Worm (Caenorhabditis elegans) whole organism, late embryonic: ENCODE data around the gene F46C5.2.

Experiments used
- C08G9.2 ChIP-seq: sonication (generic microtip); optimal IDR thresholded peaks from 2 replicates; lab custom pipeline; 2016; ENCODE audit warnings: mild to moderate bottlenecking, missing genetic modification characterization, moderate library complexity, missing compliant biosample characterization
- C38D4.7 ChIP-seq: fragments of 200-800 bp; sonication (Bioruptor generic); optimal IDR thresholded peaks from 2 replicates; lab custom pipeline; 2018; ENCODE audit warnings: mild to moderate bottlenecking, missing genetic modification characterization, moderate library complexity, missing compliant biosample characterization
- K02D7.2 ChIP-seq: sonication (generic microtip); optimal IDR thresholded peaks from 2 replicates; lab custom pipeline; 2017; ENCODE audit warnings: mild to moderate bottlenecking, missing genetic modification characterization, missing compliant biosample characterization
- K09A11.1 ChIP-seq: sonication (generic microtip); optimal IDR thresholded peaks from 2 replicates; lab custom pipeline; 2017; ENCODE audit warnings: antibody characterized with exemption, mild to moderate bottlenecking, missing genetic modification characterization, missing compliant biosample characterization; ENCODE audit not compliant: insufficient read depth
- T23F11.4 ChIP-seq: fragments of 200-800 bp; sonication (Bioruptor generic); optimal IDR thresholded peaks from 2 replicates; lab custom pipeline; 2018; ENCODE audit warnings: mild to moderate bottlenecking, missing genetic modification characterization, missing compliant biosample characterization
- ahr-1 ChIP-seq: sonication (generic microtip); optimal IDR thresholded peaks from 2 replicates; lab custom pipeline; 2016; ENCODE audit warnings: missing genetic modification characterization, missing compliant biosample characterization
- ama-1 ChIP-seq: fragments of 150-350 bp; optimal IDR thresholded peaks from 2 replicates; lab custom pipeline; 2014
- ceh-2 ChIP-seq: sonication (generic microtip); optimal IDR thresholded peaks from 2 replicates; lab custom pipeline; 2016; ENCODE audit warnings: missing genotype, missing genetic modification characterization, missing compliant biosample characterization
- ceh-34 ChIP-seq: sonication (generic microtip); optimal IDR thresholded peaks from 2 replicates; lab custom pipeline; 2016; ENCODE audit warnings: mild to moderate bottlenecking, missing genetic modification characterization, missing compliant biosample characterization
- ceh-45 ChIP-seq: fragments of 200-800 bp; sonication (Bioruptor generic); IDR thresholded peaks from 2 replicates; pipeline ENCODE4 v1.3.6; 2022; ENCODE audit warnings: missing genetic modification reagents, missing genetic modification characterization, missing compliant biosample characterization
- ceh-48 ChIP-seq: sonication (generic microtip); optimal IDR thresholded peaks from 2 replicates; lab custom pipeline; 2016; ENCODE audit warnings: missing genetic modification characterization, inconsistent platforms, missing compliant biosample characterization
- ceh-6 ChIP-seq: fragments of 200-800 bp; sonication (Bioruptor generic); optimal IDR thresholded peaks from 2 replicates; lab custom pipeline; 2018; ENCODE audit warnings: mild to moderate bottlenecking, missing genetic modification characterization, missing compliant biosample characterization
- che-1 ChIP-seq: sonication (generic microtip); optimal IDR thresholded peaks from 2 replicates; lab custom pipeline; 2016; ENCODE audit warnings: mild to moderate bottlenecking, missing genetic modification characterization, missing compliant biosample characterization
- dmd-4 ChIP-seq: sonication (generic microtip); optimal IDR thresholded peaks from 2 replicates; lab custom pipeline; 2016; ENCODE audit warnings: borderline replicate concordance, missing genetic modification characterization, missing compliant biosample characterization
- elt-2 ChIP-seq: sonication (generic microtip); optimal IDR thresholded peaks from 2 replicates; lab custom pipeline; 2016; ENCODE audit warnings: missing genetic modification reagents, missing genetic modification characterization, missing compliant biosample characterization
- elt-4 ChIP-seq: sonication (generic microtip); optimal IDR thresholded peaks from 2 replicates; lab custom pipeline; 2016; ENCODE audit warnings: missing genetic modification characterization, missing compliant biosample characterization
- ets-4 ChIP-seq: sonication (generic microtip); optimal IDR thresholded peaks from 2 replicates; lab custom pipeline; 2016; ENCODE audit warnings: missing genetic modification characterization, missing compliant biosample characterization
- fax-1 ChIP-seq: sonication (generic microtip); optimal IDR thresholded peaks from 2 replicates; lab custom pipeline; 2016; ENCODE audit warnings: missing genotype, missing genetic modification characterization, missing compliant biosample characterization
- fkh-10 ChIP-seq: fragments of 150-350 bp; optimal IDR thresholded peaks from 2 replicates; lab custom pipeline; 2014; ENCODE audit warnings: missing biosample characterization, missing genetic modification reagents, missing genetic modification characterization
- fkh-6 ChIP-seq: sonication (generic microtip); optimal IDR thresholded peaks from 2 replicates; lab custom pipeline; 2016; ENCODE audit warnings: missing genetic modification characterization, missing compliant biosample characterization
- gmeb-2 ChIP-seq: sonication (generic microtip); optimal IDR thresholded peaks from 2 replicates; lab custom pipeline; 2016; ENCODE audit warnings: missing genetic modification characterization, inconsistent platforms, missing compliant biosample characterization
- hlh-13 ChIP-seq: fragments of 200-800 bp; sonication (Bioruptor generic); optimal IDR thresholded peaks from 2 replicates; lab custom pipeline; 2018; ENCODE audit warnings: mild to moderate bottlenecking, missing genetic modification characterization, missing compliant biosample characterization
- hlh-30 ChIP-seq: sonication (generic microtip); optimal IDR thresholded peaks from 2 replicates; lab custom pipeline; 2017; ENCODE audit warnings: antibody characterized with exemption, missing genetic modification characterization, missing compliant biosample characterization; ENCODE audit not compliant: insufficient read depth
- hlh-6 ChIP-seq: sonication (generic microtip); optimal IDR thresholded peaks from 2 replicates; lab custom pipeline; 2016; ENCODE audit warnings: missing genotype, missing genetic modification characterization, missing compliant biosample characterization
- lim-6 ChIP-seq: sonication (generic microtip); optimal IDR thresholded peaks from 2 replicates; lab custom pipeline; 2016; ENCODE audit warnings: missing genetic modification characterization, missing compliant biosample characterization
- lin-11 ChIP-seq: fragments of 200-800 bp; sonication (Bioruptor generic); optimal IDR thresholded peaks from 2 replicates; lab custom pipeline; 2018; ENCODE audit warnings: mild to moderate bottlenecking, missing genetic modification characterization, missing compliant biosample characterization
- madf-2 ChIP-seq: sonication (generic microtip); optimal IDR thresholded peaks from 2 replicates; lab custom pipeline; 2017; ENCODE audit warnings: missing genetic modification characterization, missing compliant biosample characterization
- mec-3 ChIP-seq: sonication (generic microtip); optimal IDR thresholded peaks from 2 replicates; lab custom pipeline; 2016; ENCODE audit warnings: borderline replicate concordance, missing genetic modification characterization, missing compliant biosample characterization
- nhr-232 ChIP-seq: sonication (generic microtip); optimal IDR thresholded peaks from 2 replicates; lab custom pipeline; 2016; ENCODE audit warnings: missing genetic modification characterization, missing compliant biosample characterization
- npax-4 ChIP-seq: sonication (generic microtip); optimal IDR thresholded peaks from 2 replicates; lab custom pipeline; 2016; ENCODE audit warnings: missing genetic modification characterization, missing compliant biosample characterization
- odd-2 ChIP-seq: sonication (generic microtip); optimal IDR thresholded peaks from 2 replicates; lab custom pipeline; 2017; ENCODE audit warnings: antibody characterized with exemption, mild to moderate bottlenecking, missing genetic modification characterization, missing compliant biosample characterization
- pag-3 ChIP-seq: sonication (generic microtip); optimal IDR thresholded peaks from 2 replicates; lab custom pipeline; 2016; ENCODE audit warnings: missing compliant biosample characterization, missing genetic modification characterization, borderline replicate concordance
- pax-1 ChIP-seq: fragments of 150-350 bp; optimal IDR thresholded peaks from 2 replicates; lab custom pipeline; 2014; ENCODE audit warnings: missing biosample characterization, missing genetic modification characterization
- pha-2 ChIP-seq: sonication (generic microtip); optimal IDR thresholded peaks from 2 replicates; lab custom pipeline; 2017; ENCODE audit warnings: mild to moderate bottlenecking, missing genetic modification characterization, missing compliant biosample characterization
- pqm-1 ChIP-seq: sonication (generic microtip); optimal IDR thresholded peaks from 2 replicates; lab custom pipeline; 2016; ENCODE audit warnings: missing genetic modification characterization, missing compliant biosample characterization
- rnt-1 ChIP-seq: sonication (generic microtip); optimal IDR thresholded peaks from 2 replicates; lab custom pipeline; 2016; ENCODE audit warnings: missing genetic modification characterization, missing compliant biosample characterization
- sox-2 ChIP-seq: fragments of 200-800 bp; sonication (Bioruptor generic); IDR thresholded peaks from 2 replicates; pipeline ENCODE4 v1.3.6; 2022; ENCODE audit warnings: missing genetic modification reagents, missing genetic modification characterization, missing compliant biosample characterization
- sox-4 ChIP-seq: sonication (generic microtip); optimal IDR thresholded peaks from 2 replicates; lab custom pipeline; 2017; ENCODE audit warnings: mild to moderate bottlenecking, missing genetic modification characterization, inconsistent platforms, missing compliant biosample characterization
- tbx-2 ChIP-seq: sonication (generic microtip); optimal IDR thresholded peaks from 2 replicates; lab custom pipeline; 2016; ENCODE audit warnings: missing genetic modification characterization, missing compliant biosample characterization
- ttx-3 ChIP-seq: sonication (generic microtip); optimal IDR thresholded peaks from 2 replicates; lab custom pipeline; 2016; ENCODE audit warnings: missing genetic modification reagents, missing genetic modification characterization, missing compliant biosample characterization
- unc-3 ChIP-seq, 2 experiments: fragments of 200-800 bp in 1 of 2; sonication (Bioruptor generic) in 1 of 2; sonication (generic microtip) in 1 of 2; conservative IDR thresholded peaks in 1 of 2; optimal IDR thresholded peaks in 1 of 2; 2 replicates each; pipeline versions ENCODE4 v1.3.6 to Lab custom; 2016 to 2022; ENCODE audit warnings: missing compliant biosample characterization in 2 of 2, missing genetic modification characterization in 2 of 2, missing genetic modification reagents in 1 of 2
- unc-42 ChIP-seq: sonication (generic microtip); optimal IDR thresholded peaks from 2 replicates; lab custom pipeline; 2016; ENCODE audit warnings: missing genotype, missing genetic modification characterization, missing compliant biosample characterization
- unc-55 ChIP-seq: sonication (generic microtip); optimal IDR thresholded peaks from 2 replicates; lab custom pipeline; 2017; ENCODE audit warnings: missing biosample characterization, missing genetic modification reagents, missing genetic modification characterization
- unc-86 ChIP-seq: sonication (generic microtip); optimal IDR thresholded peaks from 2 replicates; lab custom pipeline; 2016; ENCODE audit warnings: missing genetic modification characterization, missing compliant biosample characterization
- zip-5 ChIP-seq: sonication (generic microtip); optimal IDR thresholded peaks from 2 replicates; lab custom pipeline; 2016; ENCODE audit warnings: missing genetic modification characterization, missing compliant biosample characterization
- ztf-16 ChIP-seq: sonication (generic microtip); optimal IDR thresholded peaks from 2 replicates; lab custom pipeline; 2017; ENCODE audit warnings: missing genetic modification characterization, missing compliant biosample characterization

F46C5.2 gene

ce11 chrII:8789828-8790558 lies 39.1 kb downstream of the F46C5.2 start, which contains the start of gene F07H5.13:
Gene F07H5.13, plus strand, starts transcription at chrII:8790557.
- TF ChIP-seq pha-2 (tag; lab: Kevin White, UChicago): no peak
- no peak for TF ChIP-seq madf-2 (tag; lab: Kevin White, UChicago)
- no peak for TF ChIP-seq sox-2 (GFP tag; lab: Robert Waterston, UW)
- TF ChIP-seq odd-2: no peak
- no peak for TF ChIP-seq gmeb-2 (tag; lab: Kevin White, UChicago)
- TF ChIP-seq C08G9.2 (tag; lab: Kevin White, UChicago): no peak
- TF ChIP-seq tbx-2 (tag; lab: Kevin White, UChicago): no peak
- no peak for TF ChIP-seq lim-6 (tag; lab: Kevin White, UChicago)
- no peak for TF ChIP-seq hlh-6
- TF ChIP-seq fkh-6 (tag; lab: Kevin White, UChicago): no peak
- TF ChIP-seq ama-1 (lab: Kevin White, UChicago): peak; percentile 75
- TF ChIP-seq unc-42 (tag; lab: Kevin White, UChicago): no peak
- peak; percentile 31 for TF ChIP-seq elt-2
- TF ChIP-seq elt-4 (tag; lab: Kevin White, UChicago): no peak
- no peak for TF ChIP-seq unc-55 (GFP tag; lab: Kevin White, UChicago)
- TF ChIP-seq che-1 (tag; lab: Kevin White, UChicago): no peak
- no peak for TF ChIP-seq C38D4.7
- TF ChIP-seq sox-4 (tag; lab: Kevin White, UChicago): no peak
- no peak for TF ChIP-seq unc-3 (GFP tag; conservative IDR thresholded peaks at IDR 0.05; lab: Robert Waterston, UW)
- no peak for TF ChIP-seq unc-3 (tag; optimal IDR thresholded peaks at IDR 0.05; lab: Kevin White, UChicago)
- TF ChIP-seq ceh-45: 0 out of 2 replicates have a peak, but pooled peaks have one; percentile 12
- TF ChIP-seq T23F11.4 (GFP tag; lab: Kevin White, UChicago): no peak
- TF ChIP-seq fkh-10: no peak
- no peak for TF ChIP-seq pag-3 (tag; lab: Kevin White, UChicago)
- no peak for TF ChIP-seq npax-4 (tag; lab: Kevin White, UChicago)
- TF ChIP-seq ztf-16: no peak
- no peak for TF ChIP-seq hlh-30 (tag; lab: Kevin White, UChicago)

ce11 chrII:8788752-8789151 lies 40.3 kb downstream of the F46C5.2 start:
- no peak for TF ChIP-seq elt-2
- no peak for TF ChIP-seq C08G9.2 (tag; lab: Kevin White, UChicago)
- TF ChIP-seq rnt-1: no peak
- no peak for TF ChIP-seq unc-86
- no peak for TF ChIP-seq pqm-1 (tag; lab: Kevin White, UChicago)
- no peak for TF ChIP-seq unc-42 (tag; lab: Kevin White, UChicago)
- no peak for TF ChIP-seq ceh-34 (tag; lab: Kevin White, UChicago)
- TF ChIP-seq pha-2 (tag; lab: Kevin White, UChicago): no peak
- no peak for TF ChIP-seq K09A11.1 (tag; lab: Kevin White, UChicago)
- TF ChIP-seq pax-1 (tag; lab: Kevin White, UChicago): no peak
- TF ChIP-seq lin-11 (tag; lab: Kevin White, UChicago): no peak
- no peak for TF ChIP-seq ama-1 (lab: Kevin White, UChicago)
- no peak for TF ChIP-seq ceh-2 (tag; lab: Kevin White, UChicago)
- TF ChIP-seq ceh-48: no peak
- TF ChIP-seq fax-1: no peak
- TF ChIP-seq sox-2 (GFP tag; lab: Robert Waterston, UW): no peak
- TF ChIP-seq ahr-1 (tag; lab: Kevin White, UChicago): no peak
- no peak for TF ChIP-seq mec-3 (tag; lab: Kevin White, UChicago)

- TF ChIP-seq gmeb-2 (tag; lab: Kevin White, UChicago): no peak
- peak; percentile 55 for TF ChIP-seq ama-1 (lab: Kevin White, UChicago)
- TF ChIP-seq sox-2 (GFP tag; lab: Robert Waterston, UW): no peak; the same call in 1 of the 2 replicates
- TF ChIP-seq ttx-3 (tag; lab: Kevin White, UChicago): no peak
- TF ChIP-seq C08G9.2 (tag; lab: Kevin White, UChicago): no peak
- no peak for TF ChIP-seq ceh-6 (GFP tag; lab: Kevin White, UChicago)
- TF ChIP-seq ahr-1 (tag; lab: Kevin White, UChicago): no peak
- TF ChIP-seq ztf-16: peak; percentile 13
- no peak for TF ChIP-seq K02D7.2
- TF ChIP-seq fax-1: no peak
- TF ChIP-seq nhr-232 (tag; lab: Kevin White, UChicago): no peak
- peak; percentile 66 for TF ChIP-seq ets-4
- TF ChIP-seq ceh-48: peak; percentile 91
- no peak for TF ChIP-seq hlh-13 (GFP tag; lab: Kevin White, UChicago)
- TF ChIP-seq unc-55 (GFP tag; lab: Kevin White, UChicago): peak; percentile 97
- no peak for TF ChIP-seq dmd-4 (tag; lab: Kevin White, UChicago)
- no peak for TF ChIP-seq zip-5
- no peak for TF ChIP-seq ceh-45
- no peak for TF ChIP-seq fkh-6 (tag; lab: Kevin White, UChicago)
- TF ChIP-seq pqm-1 (tag; lab: Kevin White, UChicago): no peak
- no peak for TF ChIP-seq pag-3 (tag; lab: Kevin White, UChicago)
Observed at ce11 chrII:8787376-8787775, 41.7 kb downstream of the F46C5.2 start.
